Fruit fly (Drosophila melanogaster): ENCODE measurements around the gene indra.
A peak's percentile ranks its signal among the peaks of the same experiment; 100 is the strongest.

Gene indra

DNA sequence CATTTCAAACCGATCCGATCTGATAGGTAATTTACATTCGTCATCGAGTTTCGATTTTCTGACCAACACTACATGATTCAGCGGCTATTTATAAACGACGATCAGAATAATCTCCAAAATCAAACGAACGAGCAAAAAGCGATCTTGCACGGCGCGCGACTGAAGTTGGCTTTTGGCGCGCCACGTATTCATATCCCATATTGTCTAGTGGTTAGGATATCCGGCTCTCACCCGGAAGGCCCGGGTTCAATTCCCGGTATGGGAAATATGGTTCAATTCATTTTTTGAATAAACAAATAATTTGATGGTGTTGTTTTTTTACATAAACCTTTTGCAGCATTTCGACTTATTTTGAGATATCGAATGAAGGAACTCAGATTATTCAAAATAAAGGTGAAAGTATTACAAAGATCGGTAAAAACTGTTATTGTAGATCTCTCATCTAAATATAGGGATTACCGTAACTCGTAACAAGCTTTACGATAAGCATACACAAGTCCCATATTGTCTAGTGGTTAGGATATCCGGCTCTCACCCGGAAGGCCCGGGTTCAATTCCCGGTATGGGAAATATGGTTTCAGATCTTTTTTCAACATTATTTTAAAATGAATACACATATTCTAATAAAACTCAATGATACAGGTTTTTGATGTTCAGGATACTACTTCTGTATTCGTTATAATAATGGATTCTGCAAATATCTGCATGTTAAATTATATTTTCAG lies 37.7 kb upstream of the indra start (continued):
- TF ChIP-seq CG18476 (GFP tag; optimal IDR thresholded peaks at IDR 0.05) (no peak), CG1024 (GFP tag; IDR thresholded peaks at IDR 0.05) (no peak), Ssrp (tag; optimal IDR thresholded peaks at IDR 0.05) (no peak), NC2α (GFP tag; optimal IDR thresholded peaks at IDR 0.05) (no peak), CG8290 (GFP tag; optimal IDR thresholded peaks at IDR 0.05) (peak; percentile 69), CG8290 (tag; optimal IDR thresholded peaks at IDR 0.05) (no peak), nmo (GFP tag; optimal IDR thresholded peaks at IDR 0.05) (no peak), Scr (GFP tag; IDR thresholded peaks at IDR 0.05; ENCODE audit: partially characterized antibody) (peak; percentile 52), CG5245 (GFP tag; optimal IDR thresholded peaks at IDR 0.05) (no peak), Ets65A (GFP tag) (no peak), Bdp1 (GFP tag; optimal IDR thresholded peaks at IDR 0.05) (peak; percentile 96), vfl (GFP tag; optimal IDR thresholded peaks at IDR 0.05) (no peak), CG15601 (tag; optimal IDR thresholded peaks at IDR 0.05) (no peak), Opbp (GFP tag; IDR thresholded peaks at IDR 0.05; ENCODE audit: partially characterized antibody) (peak; percentile 69; the same call in 2 of the 3 replicates), Bgb (GFP tag; IDR thresholded peaks at IDR 0.05; ENCODE audit: partially characterized antibody) (peak; percentile 44; the same call in 1 of the 2 replicates), CG16813 (GFP tag; IDR thresholded peaks at IDR 0.05; ENCODE audit: partially characterized antibody) (peak; percentile 61; the same call in 2 of the 3 replicates), CG34422 (GFP tag; IDR thresholded peaks at IDR 0.05) (no peak), lbe (GFP tag; optimal IDR thresholded peaks at IDR 0.05) (no peak), CG3407 (GFP tag; optimal IDR thresholded peaks at IDR 0.05) (no peak), crp (GFP tag; optimal IDR thresholded peaks at IDR 0.05) (no peak), knrl (GFP tag; IDR thresholded peaks at IDR 0.05; ENCODE audit: partially characterized antibody) (peak; percentile 50; the same call in 2 of the 3 replicates), sens (GFP tag) (peak; percentile 16), CG9215 (GFP tag; IDR thresholded peaks at IDR 0.05) (no peak), Spps (tag; optimal IDR thresholded peaks at IDR 0.05) (no peak), pan (optimal IDR thresholded peaks at IDR 0.05) (no peak), pan (GFP tag; optimal IDR thresholded peaks at IDR 0.05 in 1 of 2, IDR thresholded peaks at IDR 0.05 in 1 of 2) (no peak), CG3847 (GFP tag; IDR thresholded peaks at IDR 0.05) (no peak), Doc2 (GFP tag; IDR thresholded peaks at IDR 0.05) (no peak), nerfin-1 (tag; optimal IDR thresholded peaks at IDR 0.05) (no peak), CG34376 (GFP tag; optimal IDR thresholded peaks at IDR 0.05) (no peak), CG13287 (GFP tag; IDR thresholded peaks at IDR 0.05; ENCODE audit: partially characterized antibody) (peak; percentile 30), wek (GFP tag; optimal IDR thresholded peaks at IDR 0.05) (no peak), pum (GFP tag; optimal IDR thresholded peaks at IDR 0.05) (no peak), luna (GFP tag; optimal IDR thresholded peaks at IDR 0.05) (no peak), tin (GFP tag; optimal IDR thresholded peaks at IDR 0.05) (no peak), CG12155 (GFP tag; optimal IDR thresholded peaks at IDR 0.05) (no peak), ftz-f1 (GFP tag; optimal IDR thresholded peaks at IDR 0.05) (no peak), CG14860 (GFP tag; IDR thresholded peaks at IDR 0.05; ENCODE audit: partially characterized antibody) (peak; percentile 50; the same call in 1 of the 3 replicates), hb (GFP tag; IDR thresholded peaks at IDR 0.05; ENCODE audit: partially characterized antibody) (0 out of 3 replicates have a peak, but pooled peaks have one; percentile 42), nerfin-2 (GFP tag; IDR thresholded peaks at IDR 0.05; ENCODE audit: partially characterized antibody) (0 out of 2 replicates have a peak, but pooled peaks have one; percentile 47), chm (GFP tag; IDR thresholded peaks at IDR 0.05) (peak; percentile 8; the same call in 1 of the 2 replicates), tna (GFP tag; IDR thresholded peaks at IDR 0.05; ENCODE audit: partially characterized antibody) (peak; percentile 57), bbx (GFP tag; IDR thresholded peaks at IDR 0.05; ENCODE audit: partially characterized antibody) (peak; percentile 50; the same call in 1 of the 2 replicates), amos (GFP tag; IDR thresholded peaks at IDR 0.05; ENCODE audit: partially characterized antibody) (peak; percentile 66), Dp (GFP tag; optimal IDR thresholded peaks at IDR 0.05) (no peak), kah (GFP tag; optimal IDR thresholded peaks at IDR 0.05) (no peak), CG2678 (tag; optimal IDR thresholded peaks at IDR 0.05) (no peak), vnd (GFP tag; IDR thresholded peaks at IDR 0.05; ENCODE audit: partially characterized antibody) (peak; percentile 27; the same call in 1 of the 3 replicates)

Data from whole organism, embryonic.